Worm (Caenorhabditis elegans) whole organism, late embryonic: Measurements from ENCODE around the gene ZK856.18.

Experiments
- K09A11.1 ChIP-seq: sonication (generic microtip); optimal IDR thresholded peaks from 2 replicates; lab custom pipeline; 2017; ENCODE audit warnings: antibody characterized with exemption, mild to moderate bottlenecking, missing genetic modification characterization, missing compliant biosample characterization; ENCODE audit not compliant: insufficient read depth
- ama-1 ChIP-seq: fragments of 150-350 bp; optimal IDR thresholded peaks from 2 replicates; lab custom pipeline; 2014
- ceh-48 ChIP-seq: sonication (generic microtip); optimal IDR thresholded peaks from 2 replicates; lab custom pipeline; 2016; ENCODE audit warnings: missing genetic modification characterization, inconsistent platforms, missing compliant biosample characterization
- pqm-1 ChIP-seq: sonication (generic microtip); optimal IDR thresholded peaks from 2 replicates; lab custom pipeline; 2016; ENCODE audit warnings: missing genetic modification characterization, missing compliant biosample characterization
- tbx-2 ChIP-seq: sonication (generic microtip); optimal IDR thresholded peaks from 2 replicates; lab custom pipeline; 2016; ENCODE audit warnings: missing genetic modification characterization, missing compliant biosample characterization

DNA sequence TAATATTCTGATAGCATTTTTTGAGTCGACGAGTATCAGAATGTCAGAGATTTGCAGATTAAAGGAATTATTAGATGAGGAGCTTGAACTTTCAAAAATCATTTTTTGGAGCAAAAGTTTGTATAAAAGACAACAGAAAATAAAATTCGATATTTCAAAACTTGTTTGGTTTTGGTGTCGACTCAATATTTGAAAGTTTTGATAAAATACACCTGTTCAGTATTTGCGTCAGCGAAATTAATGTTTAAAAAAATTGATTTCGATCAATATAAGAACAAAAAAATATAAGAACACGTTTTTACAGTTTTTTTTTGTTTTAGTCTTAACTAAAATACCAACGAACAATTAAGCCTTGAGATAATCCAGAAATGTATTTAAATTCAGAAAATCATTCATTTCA lies 34.8 kb upstream of the ZK856.18 start, which contains the start of gene C12D8.13:
- TF ChIP-seq ama-1 (lab: Kevin White, UChicago) = no peak
- no peak for TF ChIP-seq tbx-2 (tag; lab: Kevin White, UChicago)
- no peak for TF ChIP-seq K09A11.1 (tag; lab: Kevin White, UChicago)
- TF ChIP-seq ceh-48 (tag; lab: Kevin White, UChicago) = no peak
- TF ChIP-seq pqm-1 (tag; lab: Kevin White, UChicago) = no peak
